Fruit fly (Drosophila melanogaster): ENCODE measurements around the gene Poxm.

DNA sequence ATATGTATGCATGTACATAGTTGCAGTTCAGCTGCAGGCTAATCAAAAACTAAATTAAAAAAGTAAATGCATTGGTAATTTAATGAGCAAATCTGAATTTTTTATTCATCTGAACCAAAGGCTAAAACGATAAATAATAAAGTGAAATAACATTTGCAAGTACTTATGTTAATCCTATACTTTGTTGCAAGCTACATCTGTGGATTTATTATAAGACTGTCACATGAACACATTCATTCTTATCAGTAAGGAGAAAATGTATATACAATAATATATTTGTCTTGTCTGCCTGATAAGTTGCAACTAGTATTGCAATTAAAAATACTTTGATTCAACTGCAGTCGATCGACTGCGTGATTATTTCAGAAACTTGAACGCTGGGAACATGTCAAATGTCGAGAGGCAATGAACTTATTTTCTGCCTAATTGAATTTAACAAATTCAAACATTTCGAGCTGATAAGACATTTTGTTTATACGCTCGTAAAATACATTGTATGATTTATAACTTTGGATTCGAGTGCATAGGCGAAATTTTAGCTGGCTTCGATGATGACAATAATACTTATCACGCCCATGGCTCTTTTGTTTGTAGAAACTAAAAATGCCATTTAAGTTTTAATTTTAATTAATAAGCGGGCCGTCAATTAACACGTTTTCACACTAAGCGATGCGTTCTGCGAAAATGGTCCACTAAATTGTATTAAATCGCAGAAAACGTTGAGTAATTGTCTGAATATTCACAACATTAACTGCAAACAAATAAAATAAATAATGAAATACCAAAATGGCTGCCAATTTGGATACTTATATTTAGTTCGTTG lies 5.4 kb downstream of the Poxm start:
- TF ChIP-seq Ravus (GFP tag; IDR thresholded peaks at IDR 0.05): no peak
- TF ChIP-seq CG18764 (GFP tag; optimal IDR thresholded peaks at IDR 0.05): no peak
- TF ChIP-seq al (GFP tag; IDR thresholded peaks at IDR 0.05): no peak
- TF ChIP-seq Dek (tag; optimal IDR thresholded peaks at IDR 0.05): no peak
